Worm (Caenorhabditis elegans): ENCODE data around the gene clp-6.

Gene clp-6

ce11 chrIV:1407507-1407906 lies 27.3 kb downstream of the clp-6 start:
- TF ChIP-seq ceh-28 (tag; optimal IDR thresholded peaks at IDR 0.05), result peak; percentile 68
- no peak for TF ChIP-seq mes-2 (tag; optimal IDR thresholded peaks at IDR 0.05; ENCODE audit: poor library complexity, severe bottlenecking)

ce11 chrIV:1407049-1407448 lies 27.8 kb downstream of the clp-6 start:
- peak; percentile 94 for TF ChIP-seq aha-1 (tag)
- TF ChIP-seq mep-1 (tag; optimal IDR thresholded peaks at IDR 0.05), result no peak
- TF ChIP-seq Y5F2A.4 (GFP tag; optimal IDR thresholded peaks at IDR 0.05), result no peak
- no peak for TF ChIP-seq nhr-28 (tag; optimal IDR thresholded peaks at IDR 0.05)
- no peak for TF ChIP-seq zip-11 (GFP tag; IDR thresholded peaks at IDR 0.05)
- TF ChIP-seq lin-38 (GFP tag; IDR thresholded peaks at IDR 0.05), result peak; percentile 11; the same call in 1 of the 2 replicates
- TF ChIP-seq duxl-1 (tag; optimal IDR thresholded peaks at IDR 0.05; ENCODE audit: poor library complexity), result no peak

- TF ChIP-seq Y48G9A.11 (GFP tag; IDR thresholded peaks at IDR 0.05), result no peak
- no peak for TF ChIP-seq nhr-28 (tag; optimal IDR thresholded peaks at IDR 0.05)
Measured at ce11 chrIV:1406267-1406666, 28.6 kb downstream of the clp-6 start, which contains the start of gene spp-31. Gene spp-31 (plus strand): TSS chrIV:1406567.

DNA sequence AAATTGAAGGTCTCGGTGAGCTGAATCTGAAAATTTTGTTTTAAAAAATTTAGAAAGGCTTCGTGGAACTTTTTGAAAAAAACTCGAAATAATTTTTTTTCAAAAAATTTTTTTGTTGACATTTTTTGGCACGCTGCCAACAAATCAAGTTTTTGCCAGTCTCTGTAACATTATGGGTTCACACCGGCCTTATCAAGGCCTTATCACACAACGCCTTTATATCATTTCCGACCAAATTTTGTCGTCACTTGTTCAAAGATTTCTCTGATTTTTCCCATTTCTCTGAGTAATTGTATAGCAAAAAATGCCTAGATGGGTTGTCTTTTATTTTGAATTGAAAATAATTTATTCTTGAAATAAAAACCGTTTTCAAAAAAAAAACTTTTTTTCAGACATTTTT lies 29.1 kb downstream of the clp-6 start:
- TF ChIP-seq ceh-44 (GFP tag; IDR thresholded peaks at IDR 0.05) (no peak), nhr-11 (tag; optimal IDR thresholded peaks at IDR 0.05) (no peak), snpc-4 (tag; optimal IDR thresholded peaks at IDR 0.05) (no peak), mdt-29 (GFP tag; IDR thresholded peaks at IDR 0.05) (no peak), attf-4 (tag; optimal IDR thresholded peaks at IDR 0.05) (no peak), ceh-32 (tag; optimal IDR thresholded peaks at IDR 0.05; ENCODE audit: poor library complexity) (no peak), nhr-76 (tag; optimal IDR thresholded peaks at IDR 0.05) (no peak), dve-1 (tag; optimal IDR thresholded peaks at IDR 0.05; ENCODE audit: insufficient read depth) (peak; percentile 22), saeg-2 (GFP tag; IDR thresholded peaks at IDR 0.05) (no peak), Y75B8A.6 (GFP tag; IDR thresholded peaks at IDR 0.05) (no peak), nhr-48 (tag; optimal IDR thresholded peaks at IDR 0.05) (peak; percentile 20), dmd-6 (GFP tag; IDR thresholded peaks at IDR 0.05) (peak; percentile 45; the same call in 1 of the 2 replicates), hlh-11 (tag; optimal IDR thresholded peaks at IDR 0.05) (peak; percentile 23), ceh-20 (GFP tag; IDR thresholded peaks at IDR 0.05) (no peak), arid-1 (GFP tag; conservative IDR thresholded peaks at IDR 0.05) (no peak), madf-5 (GFP tag; IDR thresholded peaks at IDR 0.05) (no peak), unc-62 (GFP tag; optimal IDR thresholded peaks at IDR 0.05 in 1 of 2) (no peak), unc-62 (tag; optimal IDR thresholded peaks at IDR 0.05) (no peak), dmd-8 (GFP tag; IDR thresholded peaks at IDR 0.05) (no peak), nhr-25 (tag; optimal IDR thresholded peaks at IDR 0.05; ENCODE audit: borderline replicate concordance, insufficient read depth) (no peak), hif-1 (tag; optimal IDR thresholded peaks at IDR 0.05) (no peak), lin-13 (GFP tag; optimal IDR thresholded peaks at IDR 0.05) (no peak), spr-3 (GFP tag; optimal IDR thresholded peaks at IDR 0.05) (no peak), egl-43 (GFP tag; IDR thresholded peaks at IDR 0.05) (no peak), ceh-28 (tag; optimal IDR thresholded peaks at IDR 0.05) (no peak), ctbp-1 (GFP tag; IDR thresholded peaks at IDR 0.05) (no peak), pha-4 (GFP tag; IDR thresholded peaks at IDR 0.05) (no peak), pha-4 (tag; optimal IDR thresholded peaks at IDR 0.05) (no peak), ZK546.5 (tag; optimal IDR thresholded peaks at IDR 0.05) (no peak), ztf-11 (tag; optimal IDR thresholded peaks at IDR 0.05) (no peak), aha-1 (tag) (peak; percentile 36), zfp-3 (GFP tag; conservative IDR thresholded peaks at IDR 0.05) (no peak), mes-2 (tag; optimal IDR thresholded peaks at IDR 0.05; ENCODE audit: poor library complexity, severe bottlenecking) (no peak), zfp-2 (tag; optimal IDR thresholded peaks at IDR 0.05) (no peak), tag-97 (GFP tag; IDR thresholded peaks at IDR 0.05) (no peak), nhr-28 (tag; optimal IDR thresholded peaks at IDR 0.05) (peak; percentile 38), F44E2.7 (GFP tag; IDR thresholded peaks at IDR 0.05) (no peak), D1046.2 (GFP tag; IDR thresholded peaks at IDR 0.05) (no peak), nhr-6 (tag; optimal IDR thresholded peaks at IDR 0.05) (no peak), unc-39 (tag; optimal IDR thresholded peaks at IDR 0.05) (no peak)

Data from whole organism, L4 larva.